Fruit fly (Drosophila melanogaster) S2 (cell line): Measurements from ENCODE around the gene CG31807.

ENCODE experiments used
- CG8478 ChIP-seq: fragments of >200 bp; optimal IDR thresholded peaks from 2 replicates; lab custom pipeline; 2018
- CTCF ChIP-seq, 2 experiments: fragments of >200 bp; optimal IDR thresholded peaks; 2 replicates each; lab custom pipeline; 2018

- TF ChIP-seq CG8478 (no peak), CTCF (optimal IDR thresholded peaks at IDR 0.05; lab: Kevin White, UChicago) (no peak)
Measured at dm6 chr2L:16710677-16711076, 26.9 kb upstream of the CG31807 start.
